Worm (Caenorhabditis elegans) whole organism, dauer: ENCODE data around the gene Y110A2AL.4.

Experiments
- unc-62 ChIP-seq: sonication (generic microtip); optimal IDR thresholded peaks from 2 replicates; lab custom pipeline; 2017; ENCODE audit warnings: missing biosample characterization, missing genetic modification reagents, missing genetic modification characterization

The Y110A2AL.4 gene

ce11 chrII:2858851-2859250 is 19.7 kb downstream of the Y110A2AL.4 start:
- no peak for TF ChIP-seq unc-62 (GFP tag; lab: Kevin White, UChicago)

- TF ChIP-seq unc-62 (GFP tag; lab: Kevin White, UChicago): no peak
These were observed 20.2 kb downstream of the Y110A2AL.4 start for ce11 chrII:2859315-2859714.

DNA sequence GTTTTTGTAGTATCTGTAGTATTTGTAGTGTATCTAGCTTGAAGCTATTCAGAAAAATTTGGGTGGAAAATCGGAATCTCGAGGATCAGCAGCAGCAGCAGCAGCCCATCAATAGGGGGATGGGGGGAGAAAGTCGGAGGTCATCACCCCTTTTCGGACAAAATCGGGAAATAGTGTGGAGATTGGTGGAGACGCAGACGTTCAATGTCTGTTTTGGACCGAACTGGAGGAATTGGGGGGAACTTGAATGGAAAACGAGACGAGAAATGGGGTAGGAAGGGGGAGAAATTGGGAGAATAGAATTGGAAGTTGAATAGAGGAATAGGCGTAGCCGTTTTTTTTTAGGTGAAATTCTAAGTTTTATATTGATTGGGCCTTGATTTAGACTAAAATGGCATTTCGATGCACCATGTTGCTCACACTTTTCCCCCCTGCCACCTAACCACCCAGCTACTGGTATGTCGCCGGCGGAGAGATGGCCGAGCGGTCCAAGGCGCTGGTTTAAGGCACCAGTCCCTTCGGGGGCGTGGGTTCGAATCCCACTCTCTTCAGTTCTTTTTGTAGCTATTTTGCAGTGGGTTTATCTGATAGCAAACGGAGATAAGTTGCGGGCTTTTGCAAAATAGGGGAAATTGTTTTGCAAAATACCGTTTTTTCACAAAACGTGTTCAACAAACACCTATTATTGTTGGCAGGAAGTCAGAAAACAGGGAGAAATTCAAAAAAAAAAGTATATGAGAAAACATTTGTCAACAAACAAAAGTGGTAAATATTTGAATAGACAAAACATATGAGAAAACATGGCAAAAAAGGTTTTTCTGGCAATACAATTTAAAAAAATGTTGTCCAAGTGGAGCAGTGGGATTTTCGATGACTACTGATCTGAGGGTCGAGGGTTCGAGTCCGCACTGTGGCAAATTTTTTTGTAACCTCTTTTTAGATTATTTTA is 21.0 kb downstream of the Y110A2AL.4 start:
- no peak for TF ChIP-seq unc-62 (GFP tag; lab: Kevin White, UChicago)

DNA sequence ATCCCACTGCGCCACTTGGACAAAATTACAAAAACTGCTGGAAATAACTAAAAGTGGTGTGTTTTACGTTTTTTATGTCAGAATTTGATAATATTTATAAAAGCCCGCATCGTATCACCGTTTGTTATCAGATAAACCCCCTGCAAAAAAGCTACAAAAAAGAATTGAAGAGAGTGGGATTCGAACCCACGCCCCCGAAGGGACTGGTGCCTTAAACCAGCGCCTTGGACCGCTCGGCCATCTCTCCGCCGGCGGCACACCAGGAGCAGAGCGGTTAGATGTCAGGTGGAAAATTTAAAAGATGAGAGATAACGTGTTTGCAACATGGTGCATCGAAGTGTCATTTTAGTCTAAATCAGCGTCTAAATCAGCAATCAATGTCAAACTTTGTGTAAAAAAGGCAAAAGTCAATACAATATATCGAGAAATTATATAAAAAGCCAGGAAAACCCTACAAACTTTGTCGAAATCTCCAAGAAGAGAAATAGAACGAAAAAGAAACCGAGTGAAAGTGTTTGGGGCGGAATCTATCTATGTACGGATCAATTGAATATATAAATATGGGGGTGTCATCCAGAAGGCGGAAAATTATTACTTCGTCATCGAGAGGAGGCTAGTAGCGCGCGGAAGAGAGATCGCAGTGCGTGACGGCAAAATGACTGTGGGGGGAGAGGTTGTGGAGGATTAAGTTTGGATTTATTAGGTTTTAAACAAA is 22.4 kb downstream of the Y110A2AL.4 start:
- no peak for TF ChIP-seq unc-62 (GFP tag; lab: Kevin White, UChicago)

DNA sequence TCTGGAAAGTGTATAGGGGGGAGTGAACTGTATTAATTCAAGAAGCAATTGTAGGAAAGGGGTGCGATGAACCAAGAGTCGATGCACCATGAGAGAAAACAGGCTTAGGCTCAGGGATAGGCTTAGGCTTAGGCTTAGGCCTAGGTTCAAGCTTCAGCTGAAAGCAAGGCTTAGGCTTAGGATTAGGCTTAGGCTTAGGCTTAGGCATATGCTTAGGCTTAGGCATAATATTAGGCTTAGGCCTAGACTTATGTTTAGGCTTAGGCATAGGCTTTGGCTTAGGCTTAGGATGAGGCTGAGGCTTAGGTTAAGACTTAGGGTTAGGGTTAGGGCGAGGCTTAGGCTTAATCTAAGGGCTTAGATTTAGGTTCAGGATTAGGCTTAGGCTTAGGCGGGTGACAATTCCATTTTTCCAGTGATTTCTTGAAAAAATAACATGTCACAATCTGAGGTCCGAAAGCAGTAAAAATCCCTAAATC is 23.5 kb downstream of the Y110A2AL.4 start:
- TF ChIP-seq unc-62 (GFP tag; lab: Kevin White, UChicago): no peak

- TF ChIP-seq unc-62 (GFP tag; lab: Kevin White, UChicago): no peak
These were observed 25.1 kb downstream of the Y110A2AL.4 start, which contains the start of gene Y110A2AL.5 for ce11 chrII:2864229-2864628. Gene Y110A2AL.5, plus strand, starts transcription at chrII:2864529.

ce11 chrII:2865355-2865754 is 26.3 kb downstream of the Y110A2AL.4 start:
- TF ChIP-seq unc-62 (GFP tag; lab: Kevin White, UChicago): no peak

- TF ChIP-seq unc-62 (GFP tag; lab: Kevin White, UChicago): no peak
These were observed 27.5 kb downstream of the Y110A2AL.4 start, which contains the start of the genes Y110A2AL.9 and Y110A2AL.3 for ce11 chrII:2866541-2867124. Gene Y110A2AL.9, minus strand, starts transcription at chrII:2866641. Gene Y110A2AL.3, plus strand, starts transcription at chrII:2867074.

- TF ChIP-seq unc-62 (GFP tag; lab: Kevin White, UChicago): no peak
These were observed 28.6 kb downstream of the Y110A2AL.4 start, which contains the start of gene Y110A2AL.2 for ce11 chrII:2867701-2868100. Gene Y110A2AL.2, plus strand, starts transcription at chrII:2868001.

- no peak for TF ChIP-seq unc-62 (GFP tag; lab: Kevin White, UChicago)
These were observed 32.7 kb downstream of the Y110A2AL.4 start, which contains the start of gene Y110A2AL.10 for ce11 chrII:2871816-2872215. Gene Y110A2AL.10, minus strand, starts transcription at chrII:2871916.

ce11 chrII:2874801-2875200 is 35.7 kb downstream of the Y110A2AL.4 start, which contains the start of gene Y110A2AL.1:
Gene Y110A2AL.1, plus strand, starts transcription at chrII:2875101.
- no peak for TF ChIP-seq unc-62 (GFP tag; lab: Kevin White, UChicago)

DNA sequence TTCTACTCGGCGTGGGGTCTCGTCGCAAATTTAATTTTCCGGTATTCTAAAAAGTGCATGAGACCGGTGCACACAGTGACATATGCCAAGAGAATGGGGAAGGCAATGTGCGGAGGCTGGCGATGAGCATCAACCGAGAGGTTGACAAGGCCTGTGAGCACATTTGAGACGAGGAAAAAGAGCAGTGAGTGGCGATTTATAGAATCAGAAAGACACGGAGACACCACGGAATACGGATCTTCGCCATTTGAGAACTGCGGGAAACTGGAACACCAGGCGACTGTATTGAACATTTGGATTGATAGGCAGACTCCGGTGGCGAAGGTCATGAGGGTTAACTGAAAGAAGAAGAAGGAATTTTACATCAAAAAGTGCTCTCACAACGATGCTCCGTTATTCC is 39.8 kb downstream of the Y110A2AL.4 start:
- no peak for TF ChIP-seq unc-62 (GFP tag; lab: Kevin White, UChicago)

DNA sequence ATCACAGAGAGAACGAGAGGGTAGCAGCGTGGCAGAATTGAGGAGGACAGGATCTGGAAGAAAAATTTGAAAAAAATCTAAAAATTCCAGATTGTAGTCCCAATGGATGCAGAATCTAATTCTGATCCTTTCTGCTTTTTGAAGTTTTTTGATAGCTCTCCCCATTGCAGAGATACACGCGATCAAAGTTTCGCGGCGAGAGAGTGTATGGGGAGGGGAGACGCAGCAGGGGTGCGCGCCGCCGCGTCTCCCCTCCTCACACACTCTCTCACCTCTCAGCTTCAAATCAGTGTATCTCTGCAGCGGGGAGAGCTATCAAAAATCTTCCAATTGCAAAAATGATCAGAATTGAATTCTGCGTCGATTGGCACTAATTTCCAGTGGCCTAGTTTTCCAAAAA is 42.0 kb downstream of the Y110A2AL.4 start:
- TF ChIP-seq unc-62 (GFP tag; lab: Kevin White, UChicago): no peak

- TF ChIP-seq unc-62 (GFP tag; lab: Kevin White, UChicago): no peak
These were observed 45.7 kb downstream of the Y110A2AL.4 start, which contains the start of gene pigw-1 for ce11 chrII:2884810-2885209. Gene pigw-1, minus strand, starts transcription at chrII:2884910.
